Fruit fly (Drosophila melanogaster) whole organism, prepupa: ENCODE data around the gene CG42637.

Experiments used
- CG10631 ChIP-seq: fragments of 200-800 bp; sonication (Bioruptor generic); optimal IDR thresholded peaks from 2 replicates; lab custom pipeline; 2016; ENCODE audit warnings: missing biosample characterization, missing genetic modification characterization
- CG10669 ChIP-seq: fragments of 200-800 bp; sonication (Bioruptor generic); optimal IDR thresholded peaks from 3 replicates; lab custom pipeline; 2018; ENCODE audit warnings: missing biosample characterization, mild to moderate bottlenecking, missing genetic modification characterization, moderate library complexity
- CG11762 ChIP-seq: fragments of 200-800 bp; sonication (Bioruptor generic); optimal IDR thresholded peaks from 3 replicates; lab custom pipeline; 2016; ENCODE audit warnings: missing biosample characterization, missing genetic modification characterization; ENCODE audit not compliant: insufficient read depth
- CG15336 ChIP-seq: fragments of 200-800 bp; sonication (Bioruptor generic); IDR thresholded peaks from 2 replicates; pipeline ENCODE4 v1.3.6; 2022; ENCODE audit warnings: missing biosample characterization, missing genetic modification characterization
- CG3032 ChIP-seq: fragments of 200-800 bp; optimal IDR thresholded peaks from 2 replicates; lab custom pipeline; 2019; ENCODE audit warnings: missing biosample characterization, mild to moderate bottlenecking, missing genetic modification characterization, moderate library complexity
- CG31627 ChIP-seq: fragments of 200-800 bp; sonication (Bioruptor generic); optimal IDR thresholded peaks from 3 replicates; lab custom pipeline; 2016; ENCODE audit warnings: missing biosample characterization, missing genetic modification characterization
- CG32006 ChIP-seq: fragments of 200-800 bp; sonication (Bioruptor generic); optimal IDR thresholded peaks from 3 replicates; lab custom pipeline; 2017; ENCODE audit warnings: missing biosample characterization, mild to moderate bottlenecking, missing genetic modification characterization
- CG4318 ChIP-seq: fragments of 200-800 bp; sonication (Bioruptor generic); optimal IDR thresholded peaks from 3 replicates; lab custom pipeline; 2017; ENCODE audit warnings: missing biosample characterization, mild to moderate bottlenecking, missing genetic modification characterization
- CG6163 ChIP-seq: fragments of 200-800 bp; sonication (Bioruptor generic); IDR thresholded peaks from 3 replicates; pipeline ENCODE4 v1.3.6; 2022; ENCODE audit warnings: missing biosample characterization, missing genetic modification characterization
- CG6792 ChIP-seq: fragments of 200-800 bp; sonication (Bioruptor generic); optimal IDR thresholded peaks from 3 replicates; lab custom pipeline; 2016; ENCODE audit warnings: missing biosample characterization, missing genetic modification characterization
- CG6808 ChIP-seq: fragments of 200-800 bp; sonication (Bioruptor generic); optimal IDR thresholded peaks from 3 replicates; lab custom pipeline; 2017; ENCODE audit warnings: missing biosample characterization, missing genetic modification characterization, mild to moderate bottlenecking, moderate library complexity, missing genetic modification reagents
- CG6854 ChIP-seq: fragments of 200-800 bp; sonication (Bioruptor generic); optimal IDR thresholded peaks from 2 replicates; lab custom pipeline; 2017; ENCODE audit warnings: missing biosample characterization, mild to moderate bottlenecking, missing genetic modification characterization
- CG7368 ChIP-seq: fragments of 200-800 bp; sonication (Bioruptor generic); optimal IDR thresholded peaks from 3 replicates; lab custom pipeline; 2016; ENCODE audit warnings: missing biosample characterization, missing genetic modification characterization
- CG8119 ChIP-seq: fragments of 200-800 bp; sonication (Bioruptor generic); IDR thresholded peaks from 3 replicates; pipeline ENCODE4 v1.3.6; 2022; ENCODE audit warnings: missing biosample characterization, missing genetic modification characterization
- CG8319 ChIP-seq: fragments of 200-800 bp; sonication (Bioruptor generic); optimal IDR thresholded peaks from 3 replicates; lab custom pipeline; 2016; ENCODE audit warnings: missing biosample characterization, missing genetic modification characterization
- CG9139 ChIP-seq: fragments of 200-800 bp; sonication (Bioruptor generic); optimal IDR thresholded peaks from 3 replicates; lab custom pipeline; 2017; ENCODE audit warnings: missing biosample characterization, mild to moderate bottlenecking, missing genetic modification characterization
- Eip75B ChIP-seq: fragments of 200-800 bp; sonication (Bioruptor generic); optimal IDR thresholded peaks from 3 replicates; lab custom pipeline; 2016; ENCODE audit warnings: missing biosample characterization, missing genetic modification characterization
- Eip78C ChIP-seq: fragments of 200-800 bp; sonication (Bioruptor generic); peaks from one replicate; lab custom pipeline; 2016; ENCODE audit warnings: missing biosample characterization, missing genetic modification characterization
- Eip93F ChIP-seq: fragments of 200-800 bp; sonication (Bioruptor generic); optimal IDR thresholded peaks from 2 replicates; lab custom pipeline; 2016; ENCODE audit warnings: missing biosample characterization, mild to moderate bottlenecking, missing genetic modification characterization
- Ets21C ChIP-seq: fragments of 200-800 bp; sonication (Bioruptor generic); optimal IDR thresholded peaks from 3 replicates; lab custom pipeline; 2016; ENCODE audit warnings: missing biosample characterization, missing genetic modification characterization
- Gug ChIP-seq: fragments of 200-800 bp; sonication (Bioruptor generic); IDR thresholded peaks from 2 replicates; pipeline ENCODE4 v1.3.6; 2022; ENCODE audit warnings: missing biosample characterization, missing genetic modification characterization
- Hr39 ChIP-seq: fragments of 200-800 bp; sonication (Bioruptor generic); optimal IDR thresholded peaks from 2 replicates; lab custom pipeline; 2016; ENCODE audit warnings: missing biosample characterization, missing genetic modification characterization
- Hr4 ChIP-seq: fragments of 200-800 bp; sonication (Bioruptor generic); optimal IDR thresholded peaks from 3 replicates; lab custom pipeline; 2016; ENCODE audit warnings: missing biosample characterization, missing genetic modification characterization
- Met ChIP-seq: fragments of 200-800 bp; sonication (Bioruptor generic); optimal IDR thresholded peaks from 3 replicates; lab custom pipeline; 2016; ENCODE audit warnings: missing biosample characterization, missing genetic modification characterization
- OdsH ChIP-seq: fragments of 200-800 bp; sonication (Bioruptor generic); optimal IDR thresholded peaks from 3 replicates; lab custom pipeline; 2016; ENCODE audit warnings: missing biosample characterization, missing genetic modification characterization
- Smox ChIP-seq: fragments of 200-800 bp; sonication (Bioruptor generic); optimal IDR thresholded peaks from 3 replicates; lab custom pipeline; 2016; ENCODE audit warnings: missing biosample characterization, missing genetic modification characterization
- Sox102F ChIP-seq: fragments of 200-800 bp; sonication (Bioruptor generic); optimal IDR thresholded peaks from 2 replicates; lab custom pipeline; 2016; ENCODE audit warnings: missing biosample characterization, mild to moderate bottlenecking, missing genetic modification characterization
- Sox14 ChIP-seq: fragments of 200-800 bp; sonication (Bioruptor generic); optimal IDR thresholded peaks from 3 replicates; lab custom pipeline; 2016; ENCODE audit warnings: missing biosample characterization, missing genetic modification characterization
- cyc ChIP-seq: fragments of 200-800 bp; sonication (Bioruptor generic); optimal IDR thresholded peaks from 3 replicates; lab custom pipeline; 2016; ENCODE audit warnings: missing biosample characterization, missing genetic modification characterization
- dsx ChIP-seq: fragments of 200-800 bp; optimal IDR thresholded peaks from 3 replicates; lab custom pipeline; 2019; ENCODE audit warnings: missing biosample characterization, mild to moderate bottlenecking, missing genetic modification characterization, moderate library complexity; ENCODE audit not compliant: poor library complexity, severe bottlenecking
- eg ChIP-seq: fragments of 200-800 bp; sonication (Bioruptor generic); IDR thresholded peaks from 3 replicates; pipeline ENCODE4 v1.3.6; 2022; ENCODE audit warnings: missing biosample characterization, missing genetic modification characterization
- esn ChIP-seq: fragments of 200-800 bp; sonication (Bioruptor generic); optimal IDR thresholded peaks from 2 replicates; lab custom pipeline; 2016; ENCODE audit warnings: missing biosample characterization, mild to moderate bottlenecking, missing genetic modification characterization, moderate library complexity
- fd59A ChIP-seq: fragments of 200-800 bp; sonication (Bioruptor generic); optimal IDR thresholded peaks from 2 replicates; lab custom pipeline; 2017; ENCODE audit warnings: missing biosample characterization, mild to moderate bottlenecking, missing genetic modification characterization, missing genetic modification reagents
- fkh ChIP-seq: fragments of 200-800 bp; sonication (Bioruptor generic); optimal IDR thresholded peaks from 3 replicates; lab custom pipeline; 2017; ENCODE audit warnings: missing biosample characterization, mild to moderate bottlenecking, missing genetic modification characterization, moderate library complexity
- lz ChIP-seq: fragments of 200-800 bp; sonication (Bioruptor generic); optimal IDR thresholded peaks from 3 replicates; lab custom pipeline; 2016; ENCODE audit warnings: missing biosample characterization, missing genetic modification characterization
- net ChIP-seq: fragments of 200-800 bp; sonication (Bioruptor generic); optimal IDR thresholded peaks from 3 replicates; lab custom pipeline; 2016; ENCODE audit warnings: missing biosample characterization, missing genetic modification characterization
- salr ChIP-seq, 2 experiments: fragments of 200-800 bp; sonication (Bioruptor generic); optimal IDR thresholded peaks; 3 replicates each; lab custom pipeline; 2016 to 2018; ENCODE audit warnings: missing biosample characterization in 2 of 2, missing genetic modification characterization in 2 of 2, mild to moderate bottlenecking in 1 of 2
- spab ChIP-seq: fragments of 200-800 bp; sonication (Bioruptor generic); optimal IDR thresholded peaks from 2 replicates; lab custom pipeline; 2017; ENCODE audit warnings: missing biosample characterization, mild to moderate bottlenecking, missing genetic modification characterization, missing genetic modification reagents
- ss ChIP-seq, 2 experiments: fragments of 200-800 bp; sonication (Bioruptor generic); optimal IDR thresholded peaks; 2 replicates in 1 of 2; 3 replicates in 1 of 2; lab custom pipeline; 2017 to 2018; ENCODE audit warnings: mild to moderate bottlenecking in 2 of 2, missing biosample characterization in 2 of 2, missing genetic modification characterization in 2 of 2, moderate library complexity in 1 of 2
- svp ChIP-seq: fragments of 200-800 bp; sonication (Bioruptor generic); peaks from one replicate; lab custom pipeline; 2016; ENCODE audit warnings: missing biosample characterization, missing genetic modification characterization
- vri ChIP-seq: fragments of 200-800 bp; sonication (Bioruptor generic); optimal IDR thresholded peaks from 3 replicates; lab custom pipeline; 2016; ENCODE audit warnings: missing biosample characterization, mild to moderate bottlenecking, missing genetic modification characterization

CG42637 gene

DNA sequence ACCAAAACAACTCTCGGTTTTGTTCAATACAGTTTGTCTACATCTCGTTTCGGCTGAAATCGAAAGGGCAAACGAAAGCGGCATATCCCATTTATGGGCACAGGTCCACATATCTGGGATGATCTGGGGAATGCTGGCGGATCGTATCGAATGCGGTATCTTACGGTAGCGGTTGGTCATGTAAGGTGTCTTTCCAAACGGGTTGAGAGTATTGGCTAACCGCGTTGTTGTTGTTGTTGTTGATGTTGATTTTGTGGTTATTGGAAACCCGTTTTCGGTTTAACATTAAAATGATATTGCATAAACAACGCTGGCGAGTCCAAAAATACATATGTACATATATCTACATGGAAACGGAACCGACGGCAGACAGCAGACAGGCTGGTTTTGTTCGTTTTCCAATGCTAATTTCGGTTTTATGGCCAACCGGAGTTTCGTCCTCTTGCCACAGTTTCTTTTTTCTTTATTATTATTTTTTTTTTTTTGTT, 99.2 kb downstream of the CG42637 start (continued):
- no peak for TF ChIP-seq Gug (GFP tag; lab: Robert Waterston, UW)
- no peak for TF ChIP-seq Ets21C
- peak; percentile 56 for TF ChIP-seq Eip75B
- TF ChIP-seq CG7368 (GFP tag; lab: Kevin White, UChicago): no peak
- no peak for TF ChIP-seq Met (GFP tag; lab: Kevin White, UChicago)
- TF ChIP-seq CG6854 (GFP tag; lab: Kevin White, UChicago): peak; percentile 56
- no peak for TF ChIP-seq CG11762 (GFP tag; lab: Kevin White, UChicago)
- TF ChIP-seq, all 60 proteins: peak for 10

DNA sequence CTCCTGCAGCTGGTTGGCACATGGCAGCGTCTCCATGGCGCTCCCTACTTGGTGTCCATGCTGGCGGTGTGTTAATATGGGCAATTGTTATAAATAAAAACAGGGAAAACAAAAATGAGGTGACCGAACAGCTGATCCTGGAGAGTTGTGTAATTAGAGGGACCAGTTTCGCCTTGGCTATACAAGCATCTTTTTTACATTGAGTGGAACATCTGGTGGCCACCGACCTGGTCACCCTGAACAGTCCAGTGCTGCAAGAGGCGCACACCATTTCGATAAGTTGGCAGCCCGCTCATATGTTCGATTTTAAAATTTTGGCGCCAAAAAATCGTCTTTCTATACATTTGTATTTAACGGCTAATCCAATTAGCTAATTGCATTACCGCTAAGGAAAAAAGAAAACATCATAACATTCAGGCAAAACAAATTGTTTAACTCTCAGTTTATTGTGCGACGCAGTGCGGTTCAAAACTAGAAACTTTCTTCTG, 106.1 kb downstream of the CG42637 start, which contains the start of the genes CG8765 and Gbeta76C:
TSS of gene CG8765 (minus strand) at position 154 of the 488 bp plus-strand sequence.
TSS of gene Gbeta76C (plus strand) at position 438 of the 488 bp plus-strand sequence.
- no peak for TF ChIP-seq Ets21C
- TF ChIP-seq CG8119 (GFP tag; lab: Robert Waterston, UW): no peak
- peak; percentile 30 for TF ChIP-seq CG3032
- TF ChIP-seq eg (GFP tag; lab: Robert Waterston, UW): 0 out of 3 replicates have a peak, but pooled peaks have one; percentile 10
- no peak for TF ChIP-seq CG6792 (GFP tag; lab: Kevin White, UChicago)
- no peak for TF ChIP-seq Sox102F (GFP tag; lab: Kevin White, UChicago)
- TF ChIP-seq CG31627: peak; percentile 38
- peak; percentile 7 for TF ChIP-seq lz (GFP tag; lab: Kevin White, UChicago)
- TF ChIP-seq esn (GFP tag; lab: Kevin White, UChicago): peak; percentile 13
- TF ChIP-seq CG6163 (GFP tag; lab: Robert Waterston, UW): peak; percentile 21; the same call in 1 of the 3 replicates

DNA sequence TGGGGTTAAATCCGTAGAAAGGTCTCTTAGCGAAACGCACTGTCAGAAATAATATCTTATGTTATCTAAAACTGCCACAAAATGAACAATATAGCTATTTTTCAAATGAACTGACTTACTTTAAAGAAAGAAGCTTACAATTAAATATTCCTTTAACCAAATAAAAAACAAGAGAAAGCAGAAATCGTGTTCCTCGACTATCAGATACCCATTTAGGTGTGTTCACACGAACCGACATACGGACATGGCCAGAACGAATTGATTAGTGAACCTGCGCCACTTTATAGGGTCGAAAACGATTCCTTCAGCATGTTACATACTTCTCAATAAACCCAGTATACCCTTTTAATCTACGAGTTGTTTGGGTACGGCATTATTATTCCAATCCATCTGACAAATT, 109.8 kb downstream of the CG42637 start:
- TF ChIP-seq vri (GFP tag; lab: Kevin White, UChicago) (no peak), Eip75B (no peak), salr (GFP tag; optimal IDR thresholded peaks at IDR 0.05; lab: Kevin White, UChicago) (no peak), Sox14 (no peak), CG31627 (no peak), CG10631 (GFP tag; lab: Kevin White, UChicago) (no peak), Eip93F (GFP tag; lab: Kevin White, UChicago) (no peak), CG3032 (no peak), Hr4 (no peak), cyc (no peak), Smox (GFP tag; lab: Kevin White, UChicago) (no peak), CG6854 (GFP tag; lab: Kevin White, UChicago) (no peak), Sox102F (GFP tag; lab: Kevin White, UChicago) (no peak), fd59A (GFP tag; lab: Kevin White, UChicago) (no peak), CG10669 (GFP tag; lab: Kevin White, UChicago) (no peak), eg (GFP tag; lab: Robert Waterston, UW) (no peak), CG9139 (no peak), CG15336 (GFP tag; lab: Robert Waterston, UW) (no peak), OdsH (GFP tag; lab: Kevin White, UChicago) (no peak)

DNA sequence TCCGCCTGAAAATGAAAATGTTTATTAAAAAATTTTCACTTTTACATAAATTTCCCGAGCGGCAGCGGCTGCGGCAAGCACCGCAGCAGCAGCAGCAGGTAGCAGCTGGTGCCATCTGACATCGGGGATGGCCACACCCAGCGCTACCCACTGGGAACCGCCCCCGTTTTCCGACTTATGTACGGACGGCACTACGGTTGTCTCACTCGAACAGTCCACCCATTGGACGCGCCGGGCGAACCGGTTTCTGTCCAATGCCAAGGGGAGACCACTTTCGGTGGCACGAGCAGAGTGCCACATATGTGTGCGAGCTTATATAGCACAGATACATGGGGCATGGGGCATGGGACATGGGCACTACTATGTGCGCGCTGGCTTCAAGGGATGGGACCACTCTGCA, 110.5 kb downstream of the CG42637 start:
- TF ChIP-seq eg (GFP tag; lab: Robert Waterston, UW) (no peak), CG4318 (GFP tag; lab: Kevin White, UChicago) (no peak), CG31627 (no peak), ss (GFP tag; optimal IDR thresholded peaks at IDR 0.05; lab: Kevin White, UChicago) (no peak), spab (no peak)

dm6 chr3L:19676050-19676449, 117.3 kb downstream of the CG42637 start:
- peak; percentile 52 for TF ChIP-seq lz (GFP tag; lab: Kevin White, UChicago)
- TF ChIP-seq net (GFP tag; lab: Kevin White, UChicago): no peak
- no peak for TF ChIP-seq salr (GFP tag; optimal IDR thresholded peaks at IDR 0.05; lab: Kevin White, UChicago)
- TF ChIP-seq fkh: no peak
- TF ChIP-seq Smox (GFP tag; lab: Kevin White, UChicago): no peak
- TF ChIP-seq CG32006 (GFP tag; lab: Kevin White, UChicago): peak; percentile 56
- no peak for TF ChIP-seq vri (GFP tag; lab: Kevin White, UChicago)
- TF ChIP-seq Sox14: peak; percentile 21
- TF ChIP-seq OdsH (GFP tag; lab: Kevin White, UChicago): peak; percentile 34
- no peak for TF ChIP-seq eg (GFP tag; lab: Robert Waterston, UW)
- peak; percentile 52 for TF ChIP-seq Met (GFP tag; lab: Kevin White, UChicago)
- TF ChIP-seq svp (GFP tag; lab: Kevin White, UChicago): peak; percentile 76
- TF ChIP-seq CG9139: peak; percentile 13
- no peak for TF ChIP-seq Eip93F (GFP tag; lab: Kevin White, UChicago)
- TF ChIP-seq CG6163 (GFP tag; lab: Robert Waterston, UW): no peak
- peak; percentile 82 for TF ChIP-seq Eip78C (GFP tag; lab: Kevin White, UChicago)
- peak; percentile 37 for TF ChIP-seq Hr39 (GFP tag; lab: Kevin White, UChicago)
- peak; percentile 42; the same call in 1 of the 2 replicates for TF ChIP-seq CG15336 (GFP tag; lab: Robert Waterston, UW)
- no peak for TF ChIP-seq CG8319
- no peak for TF ChIP-seq dsx (GFP tag; lab: Kevin White, UChicago)
- peak; percentile 39 for TF ChIP-seq CG6808
